Worm (Caenorhabditis elegans): ENCODE results near the gene fbxb-77.

fbxb-77 gene

DNA sequence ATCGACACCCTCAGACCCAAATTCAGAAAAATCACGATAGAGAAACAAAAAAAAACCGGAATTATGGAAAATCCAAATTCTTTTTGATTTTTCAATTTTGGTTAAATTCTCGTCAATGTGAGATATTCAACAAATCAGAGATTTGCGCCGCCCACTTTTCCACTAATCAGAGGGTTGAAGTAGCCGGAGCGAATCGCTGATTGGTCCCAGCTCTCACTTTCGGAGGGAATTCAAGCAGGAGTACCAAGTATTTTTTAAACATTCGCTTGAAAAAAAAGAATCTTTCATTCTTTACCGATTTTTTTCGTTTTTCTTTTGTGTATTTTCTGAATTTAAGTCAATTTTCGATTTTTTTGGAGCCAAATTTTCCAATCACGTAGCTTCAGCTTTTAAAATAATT is 50.0 kb downstream of the fbxb-77 start:
- no peak for TF ChIP-seq nhr-28 (tag; optimal IDR thresholded peaks at IDR 0.05)
- no peak for TF ChIP-seq nhr-237 (tag; optimal IDR thresholded peaks at IDR 0.05)
- no peak for TF ChIP-seq ZK337.2 (GFP tag; IDR thresholded peaks at IDR 0.05)
- no peak for TF ChIP-seq lim-7 (GFP tag; IDR thresholded peaks at IDR 0.05)
- TF ChIP-seq sdz-12 (GFP tag; optimal IDR thresholded peaks at IDR 0.05): no peak
- no peak for TF ChIP-seq nhr-76 (tag; optimal IDR thresholded peaks at IDR 0.05)

DNA sequence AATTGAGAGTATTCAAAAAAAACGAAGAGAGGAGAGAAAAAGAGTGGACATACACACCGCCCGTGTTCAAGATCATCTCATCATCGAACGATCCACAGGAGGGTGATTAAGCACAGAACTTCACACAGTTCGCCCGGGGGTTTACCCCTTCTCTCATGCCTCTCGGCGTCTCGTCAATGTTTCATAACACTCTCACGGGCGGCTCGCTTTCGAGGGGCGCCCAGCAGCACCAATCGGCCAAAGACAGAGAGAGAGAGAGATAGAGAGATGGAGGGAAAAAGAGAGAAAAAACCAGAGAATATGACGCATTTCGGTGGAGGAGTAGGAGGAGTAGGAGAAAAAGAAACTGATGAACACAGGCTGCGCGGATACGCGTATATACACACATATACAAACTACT is 50.8 kb downstream of the fbxb-77 start:
- TF ChIP-seq mxl-2 (GFP tag; conservative IDR thresholded peaks at IDR 0.05): no peak
- no peak for TF ChIP-seq ceh-62 (tag; optimal IDR thresholded peaks at IDR 0.05)
- TF ChIP-seq ctbp-1 (GFP tag; IDR thresholded peaks at IDR 0.05): peak; percentile 62; the same call in 1 of the 2 replicates
- TF ChIP-seq aly-2 (tag; optimal IDR thresholded peaks at IDR 0.05): no peak
- peak; percentile 24 for TF ChIP-seq ama-1 (optimal IDR thresholded peaks at IDR 0.05)
- peak; percentile 90 for TF ChIP-seq mxl-3 (GFP tag; optimal IDR thresholded peaks at IDR 0.05)
- no peak for TF ChIP-seq F26F4.8 (GFP tag; conservative IDR thresholded peaks at IDR 0.05)
- TF ChIP-seq F10B5.3 (tag; optimal IDR thresholded peaks at IDR 0.05): no peak
- TF ChIP-seq tag-97 (GFP tag; IDR thresholded peaks at IDR 0.05): no peak
- TF ChIP-seq zip-11 (GFP tag; IDR thresholded peaks at IDR 0.05): no peak
- TF ChIP-seq ceh-32 (tag; optimal IDR thresholded peaks at IDR 0.05; ENCODE audit: poor library complexity): no peak
- TF ChIP-seq lin-29 (GFP tag; IDR thresholded peaks at IDR 0.05): no peak
- no peak for TF ChIP-seq fos-1 (tag; optimal IDR thresholded peaks at IDR 0.05)
- no peak for TF ChIP-seq Y105C5A.15 (GFP tag; IDR thresholded peaks at IDR 0.05)
- no peak for TF ChIP-seq duxl-1 (tag; optimal IDR thresholded peaks at IDR 0.05; ENCODE audit: poor library complexity)
- peak; percentile 73 for TF ChIP-seq set-16 (GFP tag; IDR thresholded peaks at IDR 0.05)
- TF ChIP-seq daf-16 (GFP tag; optimal IDR thresholded peaks at IDR 0.05): no peak
- peak; percentile 42 for TF ChIP-seq daf-16 (tag; optimal IDR thresholded peaks at IDR 0.05)
- no peak for TF ChIP-seq F49E8.2 (tag; optimal IDR thresholded peaks at IDR 0.05; ENCODE audit: borderline replicate concordance)
- no peak for TF ChIP-seq ceh-82 (tag; optimal IDR thresholded peaks at IDR 0.05)
- no peak for TF ChIP-seq nhr-111 (GFP tag; optimal IDR thresholded peaks at IDR 0.05)
- no peak for TF ChIP-seq skn-1 (tag; optimal IDR thresholded peaks at IDR 0.05)
- TF ChIP-seq nhr-102 (tag; optimal IDR thresholded peaks at IDR 0.05): no peak
- no peak for TF ChIP-seq attf-4 (tag; optimal IDR thresholded peaks at IDR 0.05)
- TF ChIP-seq dpl-1 (GFP tag; optimal IDR thresholded peaks at IDR 0.05): peak; percentile 22
- no peak for TF ChIP-seq sdz-12 (GFP tag; optimal IDR thresholded peaks at IDR 0.05)
- TF ChIP-seq spr-1 (tag; optimal IDR thresholded peaks at IDR 0.05): no peak
- no peak for TF ChIP-seq daf-8 (GFP tag; IDR thresholded peaks at IDR 0.05)
- TF ChIP-seq pqm-1 (tag; optimal IDR thresholded peaks at IDR 0.05): peak; percentile 35
- TF ChIP-seq dmd-6 (GFP tag; IDR thresholded peaks at IDR 0.05): peak; percentile 70; the same call in 1 of the 2 replicates
- 0 out of 2 replicates have a peak, but pooled peaks have one; percentile 33 for TF ChIP-seq D1046.2 (GFP tag; IDR thresholded peaks at IDR 0.05)
- TF ChIP-seq lir-3 (tag; optimal IDR thresholded peaks at IDR 0.05): no peak
- TF ChIP-seq pha-4 (GFP tag; IDR thresholded peaks at IDR 0.05): 0 out of 2 replicates have a peak, but pooled peaks have one; percentile 15
- TF ChIP-seq pha-4 (tag; optimal IDR thresholded peaks at IDR 0.05): no peak
- TF ChIP-seq jun-1 (tag; optimal IDR thresholded peaks at IDR 0.05): no peak
- peak; percentile 67 for TF ChIP-seq lin-38 (GFP tag; IDR thresholded peaks at IDR 0.05)
- TF ChIP-seq nhr-10 (tag; optimal IDR thresholded peaks at IDR 0.05): no peak
- no peak for TF ChIP-seq zfp-3 (GFP tag; conservative IDR thresholded peaks at IDR 0.05)
- TF ChIP-seq lin-1 (GFP tag; IDR thresholded peaks at IDR 0.05): peak; percentile 61
- TF ChIP-seq dmd-8 (GFP tag; IDR thresholded peaks at IDR 0.05): no peak
- TF ChIP-seq php-3 (GFP tag; IDR thresholded peaks at IDR 0.05): no peak
- no peak for TF ChIP-seq zag-1 (tag; optimal IDR thresholded peaks at IDR 0.05)
- TF ChIP-seq arid-1 (GFP tag; conservative IDR thresholded peaks at IDR 0.05): peak; percentile 43; the same call in 1 of the 2 replicates
- TF ChIP-seq snpc-1.2 (GFP tag; IDR thresholded peaks at IDR 0.05): no peak
- no peak for TF ChIP-seq R02D3.7 (tag; optimal IDR thresholded peaks at IDR 0.05)
- no peak for TF ChIP-seq daf-12 (tag; optimal IDR thresholded peaks at IDR 0.05)
- peak; percentile 17; the same call in 1 of the 2 replicates for TF ChIP-seq ceh-20 (GFP tag; IDR thresholded peaks at IDR 0.05)
